Fruit fly (Drosophila melanogaster) whole organism: ENCODE results near the gene mRpS7.

Source experiments
- Dll ChIP-seq: fragments of >200 bp; optimal IDR thresholded peaks from 2 replicates; lab custom pipeline; 2017
- pan ChIP-seq: fragments of >200 bp; optimal IDR thresholded peaks from 2 replicates; lab custom pipeline; 2017
- psq ChIP-seq: fragments of >200 bp; optimal IDR thresholded peaks from 2 replicates; lab custom pipeline; 2017
- usp ChIP-seq: fragments of >200 bp; optimal IDR thresholded peaks from 2 replicates; lab custom pipeline; 2017; ENCODE audit warnings: missing biosample characterization, missing genetic modification characterization, mixed read lengths

dm6 chr2L:10379865-10380264 lies 6.6 kb upstream of the mRpS7 start, which contains the start of gene gny:
- no peak for TF ChIP-seq pan (lab: Kevin White, UChicago)
- TF ChIP-seq psq (lab: Kevin White, UChicago), result no peak
- no peak for TF ChIP-seq Dll (lab: Kevin White, UChicago)
- no peak for TF ChIP-seq usp (GFP tag; lab: Kevin White, UChicago)
